Fruit fly (Drosophila melanogaster) whole organism, embryonic: ENCODE data around the gene Vinc.

Source experiments
- Atf-2 ChIP-seq: fragments of 200-800 bp; sonication (Bioruptor generic); optimal IDR thresholded peaks from 2 replicates; lab custom pipeline; 2016; ENCODE audit warnings: missing biosample characterization, missing genetic modification characterization
- Awh ChIP-seq: fragments of 200-800 bp; sonication (Bioruptor generic); IDR thresholded peaks from 2 replicates; pipeline ENCODE4, ENCODE4 v1.3.6; 2022; ENCODE audit warnings: missing biosample characterization, missing genetic modification characterization
- CG10147 ChIP-seq: fragments of 200-800 bp; sonication (Bioruptor generic); optimal IDR thresholded peaks from 2 replicates; lab custom pipeline; 2019; ENCODE audit warnings: missing biosample characterization, mild to moderate bottlenecking, missing genetic modification characterization, moderate library complexity
- CG10267 ChIP-seq: fragments of 200-800 bp; sonication (Bioruptor generic); optimal IDR thresholded peaks from 2 replicates; lab custom pipeline; 2018; ENCODE audit warnings: missing biosample characterization, mild to moderate bottlenecking, missing genetic modification characterization, moderate library complexity
- CG10274 ChIP-seq: fragments of 200-800 bp; sonication (Bioruptor generic); optimal IDR thresholded peaks from 3 replicates; lab custom pipeline; 2017; ENCODE audit warnings: missing biosample characterization, mild to moderate bottlenecking, missing genetic modification characterization
- CG1233 ChIP-seq: fragments of 200-800 bp; sonication (Bioruptor generic); optimal IDR thresholded peaks from 4 replicates; lab custom pipeline; 2018; ENCODE audit warnings: missing biosample characterization, mild to moderate bottlenecking, missing genetic modification characterization
- CG13287 ChIP-seq: fragments of 200-800 bp; sonication (Bioruptor generic); IDR thresholded peaks from 2 replicates; pipeline ENCODE4 v1.3.6; 2022; ENCODE audit warnings: missing biosample characterization, missing genetic modification characterization; ENCODE audit not compliant: partially characterized antibody
- CG14441 ChIP-seq: fragments of 200-800 bp; sonication (Bioruptor generic); IDR thresholded peaks from 2 replicates; pipeline ENCODE4 v1.3.6; 2022; ENCODE audit warnings: missing biosample characterization, missing genetic modification characterization
- CG14710 ChIP-seq: fragments of 200-800 bp; sonication (Bioruptor generic); optimal IDR thresholded peaks from 3 replicates; lab custom pipeline; 2019; ENCODE audit warnings: missing biosample characterization, mild to moderate bottlenecking, missing genetic modification characterization, moderate library complexity
- CG15514 ChIP-seq: fragments of 200-800 bp; sonication (Bioruptor generic); optimal IDR thresholded peaks from 3 replicates; lab custom pipeline; 2017; ENCODE audit warnings: missing biosample characterization, missing genetic modification characterization, mild to moderate bottlenecking, moderate library complexity, missing genetic modification reagents
- CG15696 ChIP-seq: fragments of 200-800 bp; sonication (Bioruptor generic); optimal IDR thresholded peaks from 2 replicates; lab custom pipeline; 2019; ENCODE audit warnings: missing biosample characterization, mild to moderate bottlenecking, missing genetic modification characterization, moderate library complexity
- CG17328 ChIP-seq: fragments of 200-800 bp; sonication (Bioruptor generic); IDR thresholded peaks from 2 replicates; pipeline ENCODE4 v1.3.6; 2022; ENCODE audit warnings: missing biosample characterization, missing genetic modification characterization
- CG17385 ChIP-seq: fragments of 200-800 bp; sonication (Bioruptor generic); optimal IDR thresholded peaks from 3 replicates; lab custom pipeline; 2018; ENCODE audit warnings: missing biosample characterization, mild to moderate bottlenecking, missing genetic modification characterization
- CG2199 ChIP-seq: fragments of 200-800 bp; sonication (Bioruptor generic); IDR thresholded peaks from 3 replicates; pipeline ENCODE4 v1.3.6; 2022; ENCODE audit warnings: missing biosample characterization, missing genetic modification characterization
- CG34422 ChIP-seq: fragments of 200-800 bp; sonication (Bioruptor generic); IDR thresholded peaks from 3 replicates; pipeline ENCODE4 v1.3.6; 2022; ENCODE audit warnings: missing biosample characterization, missing genetic modification characterization
- CG4328 ChIP-seq: fragments of 200-800 bp; sonication (Bioruptor generic); optimal IDR thresholded peaks from 3 replicates; lab custom pipeline; 2017; ENCODE audit warnings: missing biosample characterization, missing genetic modification reagents, missing genetic modification characterization
- CG4617 ChIP-seq: fragments of 200-800 bp; sonication (Bioruptor generic); optimal IDR thresholded peaks from 3 replicates; lab custom pipeline; 2016; ENCODE audit warnings: missing biosample characterization, missing genetic modification characterization, borderline replicate concordance
- CG5180 ChIP-seq: fragments of 200-800 bp; sonication (Bioruptor generic); optimal IDR thresholded peaks from 3 replicates; lab custom pipeline; 2017; ENCODE audit warnings: missing biosample characterization, missing genetic modification characterization, mild to moderate bottlenecking, moderate library complexity, missing genetic modification reagents
- CG7786 ChIP-seq: fragments of 200-800 bp; sonication (Bioruptor generic); optimal IDR thresholded peaks from 2 replicates; lab custom pipeline; 2016; ENCODE audit warnings: missing biosample characterization, missing genetic modification characterization
- CG8089 ChIP-seq: fragments of 200-800 bp; sonication (Bioruptor generic); optimal IDR thresholded peaks from 3 replicates; lab custom pipeline; 2016; ENCODE audit warnings: missing biosample characterization, missing genetic modification characterization
- CG9817 ChIP-seq: fragments of 200-800 bp; sonication (Bioruptor generic); optimal IDR thresholded peaks from 2 replicates; lab custom pipeline; 2018; ENCODE audit warnings: missing biosample characterization, mild to moderate bottlenecking, missing genetic modification characterization, moderate library complexity
- CG9876 ChIP-seq: fragments of 200-800 bp; sonication (Bioruptor generic); optimal IDR thresholded peaks from 2 replicates; lab custom pipeline; 2016; ENCODE audit warnings: missing biosample characterization, missing genetic modification characterization
- CkIIα-i1 ChIP-seq: fragments of 200-800 bp; sonication (Bioruptor generic); IDR thresholded peaks from 2 replicates; pipeline ENCODE4 v1.3.6; 2022; ENCODE audit warnings: missing biosample characterization, missing genetic modification characterization
- Jarid2 ChIP-seq: fragments of 200-800 bp; sonication (Bioruptor generic); optimal IDR thresholded peaks from 3 replicates; lab custom pipeline; 2017; ENCODE audit warnings: mild to moderate bottlenecking, missing biosample characterization, missing genetic modification reagents, missing genetic modification characterization
- NC2β ChIP-seq: fragments of 200-800 bp; sonication (Bioruptor generic); optimal IDR thresholded peaks from 2 replicates; lab custom pipeline; 2016; ENCODE audit warnings: missing biosample characterization, missing genetic modification characterization
- Optix ChIP-seq: fragments of 200-800 bp; sonication (Bioruptor generic); IDR thresholded peaks from 3 replicates; pipeline ENCODE4 v1.3.6; 2022; ENCODE audit warnings: missing biosample characterization, missing genetic modification characterization
- Sin3A ChIP-seq: fragments of >200 bp; optimal IDR thresholded peaks from 2 replicates; lab custom pipeline; 2018
- ap ChIP-seq: fragments of 200-800 bp; sonication (Bioruptor generic); IDR thresholded peaks from 2 replicates; pipeline ENCODE4 v1.3.6; 2022; ENCODE audit warnings: missing biosample characterization, missing genetic modification characterization
- bab2 ChIP-seq: fragments of 200-800 bp; sonication (Bioruptor generic); optimal IDR thresholded peaks from 2 replicates; lab custom pipeline; 2016; ENCODE audit warnings: missing biosample characterization, missing genetic modification characterization
- bsh ChIP-seq, 2 experiments: fragments of 200-800 bp; sonication (Bioruptor generic); optimal IDR thresholded peaks; 2 replicates each; lab custom pipeline; 2017 to 2018; ENCODE audit warnings: mild to moderate bottlenecking in 2 of 2, missing biosample characterization in 2 of 2, missing genetic modification characterization in 2 of 2, moderate library complexity in 1 of 2
- cad ChIP-seq: fragments of >200 bp; optimal IDR thresholded peaks from 2 replicates; lab custom pipeline; 2017; ENCODE audit warnings: missing biosample characterization, missing genetic modification characterization
- cas ChIP-seq: fragments of 200-800 bp; sonication (Bioruptor generic); IDR thresholded peaks from 2 replicates; pipeline ENCODE4 v1.3.6; 2022; ENCODE audit warnings: missing biosample characterization, missing genetic modification characterization
- disco-r ChIP-seq: fragments of 200-800 bp; sonication (Bioruptor generic); optimal IDR thresholded peaks from 2 replicates; lab custom pipeline; 2016; ENCODE audit warnings: missing biosample characterization, missing genetic modification characterization
- dysf ChIP-seq: fragments of 200-800 bp; sonication (Bioruptor generic); IDR thresholded peaks from 3 replicates; pipeline ENCODE4 v1.3.6; 2022; ENCODE audit warnings: missing biosample characterization, missing genetic modification characterization
- fd64A ChIP-seq: fragments of 200-800 bp; sonication (Bioruptor generic); optimal IDR thresholded peaks from 3 replicates; lab custom pipeline; 2018; ENCODE audit warnings: missing biosample characterization, mild to moderate bottlenecking, missing genetic modification characterization
- ftz-f1 ChIP-seq: fragments of 200-800 bp; sonication (Bioruptor generic); optimal IDR thresholded peaks from 2 replicates; lab custom pipeline; 2016; ENCODE audit warnings: missing biosample characterization, missing genetic modification characterization
- grau ChIP-seq: fragments of 200-800 bp; optimal IDR thresholded peaks from 3 replicates; lab custom pipeline; 2019; ENCODE audit warnings: missing biosample characterization, mild to moderate bottlenecking, missing genetic modification characterization, moderate library complexity
- ham ChIP-seq: fragments of 200-800 bp; sonication (Bioruptor generic); IDR thresholded peaks from 2 replicates; pipeline ENCODE4 v1.3.6; 2022; ENCODE audit warnings: missing biosample characterization, missing genetic modification characterization
- jumu ChIP-seq: fragments of 200-800 bp; sonication (Bioruptor generic); optimal IDR thresholded peaks from 3 replicates; lab custom pipeline; 2016; ENCODE audit warnings: missing biosample characterization, missing genetic modification characterization
- klu ChIP-seq: fragments of 200-800 bp; sonication (Bioruptor generic); IDR thresholded peaks from 2 replicates; pipeline ENCODE4 v1.3.6; 2022; ENCODE audit warnings: missing biosample characterization, missing genetic modification characterization
- lbe ChIP-seq: fragments of 200-800 bp; sonication (Bioruptor generic); optimal IDR thresholded peaks from 2 replicates; lab custom pipeline; 2016; ENCODE audit warnings: missing biosample characterization, mild to moderate bottlenecking, missing genetic modification characterization
- phol ChIP-seq: fragments of 200-800 bp; sonication (Bioruptor generic); optimal IDR thresholded peaks from 3 replicates; lab custom pipeline; 2018; ENCODE audit warnings: missing biosample characterization, mild to moderate bottlenecking, missing genetic modification characterization, moderate library complexity
- pnt ChIP-seq: fragments of 200-800 bp; sonication (Bioruptor generic); optimal IDR thresholded peaks from 3 replicates; lab custom pipeline; 2016; ENCODE audit warnings: missing biosample characterization, missing genetic modification characterization
- pros ChIP-seq: fragments of 200-800 bp; sonication (Bioruptor generic); optimal IDR thresholded peaks from 3 replicates; lab custom pipeline; 2019; ENCODE audit warnings: missing biosample characterization, mild to moderate bottlenecking, missing genetic modification characterization, moderate library complexity
- seq ChIP-seq: fragments of 200-800 bp; sonication (Bioruptor generic); IDR thresholded peaks from 2 replicates; pipeline ENCODE4 v1.3.6; 2022; ENCODE audit warnings: missing biosample characterization, missing genetic modification characterization
- sim ChIP-seq: fragments of 200-800 bp; sonication (Bioruptor generic); IDR thresholded peaks from 2 replicates; pipeline ENCODE4 v1.3.6; 2022; ENCODE audit warnings: missing biosample characterization, missing genetic modification characterization
- sisA ChIP-seq: fragments of 200-800 bp; sonication (Bioruptor generic); IDR thresholded peaks from 2 replicates; pipeline ENCODE4 v1.3.6; 2022; ENCODE audit warnings: missing biosample characterization, missing genetic modification characterization
- sr ChIP-seq: fragments of 200-800 bp; sonication (Bioruptor generic); IDR thresholded peaks from 3 replicates; pipeline ENCODE4 v1.3.6; 2022; ENCODE audit warnings: missing biosample characterization, missing genetic modification characterization
- ssp ChIP-seq: fragments of 200-800 bp; sonication (Bioruptor generic); IDR thresholded peaks from 2 replicates; pipeline ENCODE4 v1.3.6; 2022; ENCODE audit warnings: missing biosample characterization, missing genetic modification characterization
- trem ChIP-seq: fragments of 200-800 bp; optimal IDR thresholded peaks from 3 replicates; lab custom pipeline; 2019; ENCODE audit warnings: missing biosample characterization, mild to moderate bottlenecking, missing genetic modification characterization, moderate library complexity

Vinc gene

dm6 chrX:2222181-2222790, at the start of gene Vinc (continued):
- peak; percentile 96 for TF ChIP-seq CG17385 (GFP tag; lab: Kevin White, UChicago)
- peak; percentile 80 for TF ChIP-seq CG7786 (GFP tag; lab: Kevin White, UChicago)
- peak; percentile 62 for TF ChIP-seq CG17328 (GFP tag; lab: Robert Waterston, UW)
- TF ChIP-seq CG34422 (GFP tag; lab: Robert Waterston, UW): peak; percentile 85
- peak; percentile 78 for TF ChIP-seq CG9817 (tag; lab: Kevin White, UChicago)
- peak; percentile 47 for TF ChIP-seq bab2 (GFP tag; lab: Kevin White, UChicago)
- peak; percentile 81 for TF ChIP-seq trem
- TF ChIP-seq CG9876 (GFP tag; lab: Kevin White, UChicago): peak; percentile 34
- TF ChIP-seq Awh (GFP tag; lab: Robert Waterston, UW): peak; percentile 52; the same call in 1 of the 2 replicates
- TF ChIP-seq CG15514 (GFP tag; lab: Kevin White, UChicago): peak; percentile 86
- peak; percentile 95 for TF ChIP-seq dysf (GFP tag; lab: Robert Waterston, UW)
- no peak for TF ChIP-seq cad
- peak; percentile 92 for TF ChIP-seq CG4328 (GFP tag; lab: Kevin White, UChicago)
- peak; percentile 47 for TF ChIP-seq CG8089 (GFP tag; lab: Kevin White, UChicago)
- peak; percentile 81 for TF ChIP-seq pros (GFP tag; lab: Kevin White, UChicago)
- peak; percentile 82 for TF ChIP-seq CG10267 (tag; lab: Kevin White, UChicago)
- peak; percentile 84 for TF ChIP-seq CG14441 (GFP tag; lab: Robert Waterston, UW)
- peak; percentile 69 for TF ChIP-seq fd64A (GFP tag; lab: Kevin White, UChicago)
- peak; percentile 65 to 73 for TF ChIP-seq bsh (GFP tag; optimal IDR thresholded peaks at IDR 0.05; lab: Kevin White, UChicago)
- peak; percentile 91 for TF ChIP-seq CG10147 (GFP tag; lab: Kevin White, UChicago)
- peak; percentile 35 for TF ChIP-seq CG13287 (GFP tag; lab: Robert Waterston, UW)
- TF ChIP-seq jumu (GFP tag; lab: Kevin White, UChicago): peak; percentile 86
- peak; percentile 66; the same call in 1 of the 2 replicates for TF ChIP-seq seq (GFP tag; lab: Robert Waterston, UW)
- peak; percentile 86 for TF ChIP-seq Jarid2 (GFP tag; lab: Kevin White, UChicago)
- peak; percentile 79 for TF ChIP-seq ftz-f1
- peak; percentile 23; the same call in 1 of the 3 replicates for TF ChIP-seq sr (GFP tag; lab: Robert Waterston, UW)
- peak; percentile 85 for TF ChIP-seq grau (tag; lab: Kevin White, UChicago)
- TF ChIP-seq sim (GFP tag; lab: Robert Waterston, UW): no peak; the same call in 1 of the 2 replicates
- TF ChIP-seq CG2199 (GFP tag; lab: Robert Waterston, UW): 0 out of 3 replicates have a peak, but pooled peaks have one; percentile 52
- peak; percentile 82 for TF ChIP-seq CG10274
- TF ChIP-seq ap: peak; percentile 67
- 0 out of 2 replicates have a peak, but pooled peaks have one; percentile 46 for TF ChIP-seq CkIIα-i1
- TF ChIP-seq NC2β: peak; percentile 29
- peak; percentile 73 for TF ChIP-seq CG15696 (tag; lab: Kevin White, UChicago)
- TF ChIP-seq Atf-2 (GFP tag; lab: Kevin White, UChicago): peak; percentile 67
- peak; percentile 62 for TF ChIP-seq ssp (GFP tag; lab: Robert Waterston, UW)
- TF ChIP-seq klu (GFP tag; lab: Robert Waterston, UW): peak; percentile 71; the same call in 1 of the 2 replicates
- TF ChIP-seq Sin3A (lab: Kevin White, UChicago): no peak
- peak; percentile 68; the same call in 1 of the 2 replicates for TF ChIP-seq cas (GFP tag; lab: Robert Waterston, UW)
- peak; percentile 90 for TF ChIP-seq CG1233 (GFP tag; lab: Kevin White, UChicago)
- peak; percentile 80 for TF ChIP-seq CG5180 (GFP tag; lab: Kevin White, UChicago)
- peak; percentile 14 for TF ChIP-seq CG4617 (GFP tag; lab: Kevin White, UChicago)
- TF ChIP-seq sisA (GFP tag; lab: Robert Waterston, UW): peak; percentile 82
- TF ChIP-seq Optix (GFP tag; lab: Robert Waterston, UW): peak; percentile 52; the same call in 1 of the 3 replicates
- TF ChIP-seq phol: peak; percentile 87
- peak; percentile 75 for TF ChIP-seq lbe (GFP tag; lab: Kevin White, UChicago)
- TF ChIP-seq ham (GFP tag; lab: Robert Waterston, UW): no peak
- TF ChIP-seq disco-r: peak; percentile 38
- peak; percentile 85 for TF ChIP-seq pnt (GFP tag; lab: Kevin White, UChicago)
- TF ChIP-seq CG14710 (tag; lab: Kevin White, UChicago): peak; percentile 83
